Fruit fly (Drosophila melanogaster) whole organism, embryonic: ENCODE data around the gene Tdg.
A peak's percentile ranks its signal among the peaks of the same experiment; 100 is the strongest.

ENCODE experiments used
- Abd-B ChIP-seq: fragments of 200-800 bp; sonication (Bioruptor generic); optimal IDR thresholded peaks from 2 replicates; lab custom pipeline; 2018; ENCODE audit warnings: missing biosample characterization, mild to moderate bottlenecking, missing genetic modification characterization, moderate library complexity
- Adf1 ChIP-seq: fragments of 200-800 bp; sonication (Bioruptor generic); IDR thresholded peaks from 2 replicates; pipeline ENCODE4 v1.3.6; 2022; ENCODE audit warnings: missing biosample characterization, missing genetic modification characterization
- Aef1 ChIP-seq: fragments of 200-800 bp; sonication (Bioruptor generic); IDR thresholded peaks from 3 replicates; pipeline ENCODE4 v1.3.6; 2022; ENCODE audit warnings: missing biosample characterization, missing genetic modification characterization
- Bdp1 ChIP-seq: fragments of 200-800 bp; sonication (Bioruptor generic); optimal IDR thresholded peaks from 3 replicates; lab custom pipeline; 2016; ENCODE audit warnings: missing biosample characterization, missing genetic modification characterization
- CG10274 ChIP-seq: fragments of 200-800 bp; sonication (Bioruptor generic); optimal IDR thresholded peaks from 3 replicates; lab custom pipeline; 2017; ENCODE audit warnings: missing biosample characterization, mild to moderate bottlenecking, missing genetic modification characterization
- CG10321 ChIP-seq: fragments of 200-800 bp; sonication (Bioruptor generic); IDR thresholded peaks from 2 replicates; pipeline ENCODE4 v1.3.6; 2022; ENCODE audit warnings: missing biosample characterization, missing genetic modification characterization
- CG11504 ChIP-seq: fragments of 200-800 bp; sonication (Bioruptor generic); optimal IDR thresholded peaks from 3 replicates; lab custom pipeline; 2019; ENCODE audit warnings: missing biosample characterization, mild to moderate bottlenecking, missing genetic modification characterization, moderate library complexity
- CG11695 ChIP-seq: fragments of 200-800 bp; sonication (Bioruptor generic); IDR thresholded peaks from 3 replicates; pipeline ENCODE4 v1.3.6; 2022; ENCODE audit warnings: missing biosample characterization, missing genetic modification characterization
- CG12155 ChIP-seq: fragments of 200-800 bp; sonication (Bioruptor generic); optimal IDR thresholded peaks from 3 replicates; lab custom pipeline; 2016; ENCODE audit warnings: missing biosample characterization, missing genetic modification characterization
- CG12769 ChIP-seq: fragments of 200-800 bp; sonication (Bioruptor generic); optimal IDR thresholded peaks from 2 replicates; lab custom pipeline; 2019; ENCODE audit warnings: missing biosample characterization, mild to moderate bottlenecking, missing genetic modification characterization, moderate library complexity
- CG14965 ChIP-seq: fragments of 200-800 bp; sonication (Bioruptor generic); optimal IDR thresholded peaks from 2 replicates; lab custom pipeline; 2016; ENCODE audit warnings: missing biosample characterization, missing genetic modification characterization, borderline replicate concordance
- CG1529 ChIP-seq: fragments of 200-800 bp; sonication (Bioruptor generic); optimal IDR thresholded peaks from 3 replicates; lab custom pipeline; 2018; ENCODE audit warnings: missing biosample characterization, missing genetic modification characterization
- CG15696 ChIP-seq: fragments of 200-800 bp; sonication (Bioruptor generic); optimal IDR thresholded peaks from 2 replicates; lab custom pipeline; 2019; ENCODE audit warnings: missing biosample characterization, mild to moderate bottlenecking, missing genetic modification characterization, moderate library complexity
- CG16813 ChIP-seq: fragments of 200-800 bp; sonication (Bioruptor generic); IDR thresholded peaks from 3 replicates; pipeline ENCODE4 v1.3.6; 2022; ENCODE audit warnings: missing biosample characterization, missing genetic modification characterization; ENCODE audit not compliant: partially characterized antibody
- CG17359 ChIP-seq: fragments of 200-800 bp; sonication (Bioruptor generic); optimal IDR thresholded peaks from 3 replicates; lab custom pipeline; 2018; ENCODE audit warnings: missing biosample characterization, mild to moderate bottlenecking, missing genetic modification characterization, moderate library complexity
- CG32532 ChIP-seq: fragments of 200-800 bp; sonication (Bioruptor generic); IDR thresholded peaks from 2 replicates; pipeline ENCODE4 v1.3.6; 2022; ENCODE audit warnings: missing biosample characterization, missing genetic modification characterization
- CG33557 ChIP-seq: fragments of 200-800 bp; sonication (Bioruptor generic); optimal IDR thresholded peaks from 2 replicates; lab custom pipeline; 2019; ENCODE audit warnings: missing biosample characterization, mild to moderate bottlenecking, missing genetic modification characterization, moderate library complexity
- CG3726 ChIP-seq: fragments of 200-800 bp; sonication (Bioruptor generic); IDR thresholded peaks from 3 replicates; pipeline ENCODE4, ENCODE4 v1.3.6; 2022; ENCODE audit warnings: missing biosample characterization, missing genetic modification characterization
- CG42726 ChIP-seq: fragments of 200-800 bp; sonication (Bioruptor generic); IDR thresholded peaks from 2 replicates; pipeline ENCODE4 v1.3.6; 2022; ENCODE audit warnings: missing biosample characterization, missing genetic modification characterization; ENCODE audit not compliant: partially characterized antibody
- CG7357 ChIP-seq: fragments of 200-800 bp; sonication (Bioruptor generic); IDR thresholded peaks from 3 replicates; pipeline ENCODE4 v1.3.6; 2022; ENCODE audit warnings: missing biosample characterization, missing genetic modification characterization
- CG7963 ChIP-seq: fragments of 200-800 bp; sonication (Bioruptor generic); IDR thresholded peaks from 3 replicates; pipeline ENCODE4 v1.3.6; 2022; ENCODE audit warnings: missing biosample characterization, missing genetic modification characterization; ENCODE audit not compliant: partially characterized antibody
- CG8388 ChIP-seq: fragments of 200-800 bp; sonication (Bioruptor generic); optimal IDR thresholded peaks from 2 replicates; lab custom pipeline; 2019; ENCODE audit warnings: missing biosample characterization, mild to moderate bottlenecking, missing genetic modification characterization, moderate library complexity
- CG8944 ChIP-seq: fragments of 200-800 bp; sonication (Bioruptor generic); optimal IDR thresholded peaks from 3 replicates; lab custom pipeline; 2016; ENCODE audit warnings: missing biosample characterization, missing genetic modification characterization
- Dbx ChIP-seq: fragments of 200-800 bp; sonication (Bioruptor generic); IDR thresholded peaks from 3 replicates; pipeline ENCODE4 v1.3.6; 2022; ENCODE audit warnings: missing biosample characterization, missing genetic modification characterization
- Deaf1 ChIP-seq: fragments of 200-800 bp; optimal IDR thresholded peaks from 3 replicates; lab custom pipeline; 2019; ENCODE audit warnings: missing biosample characterization, mild to moderate bottlenecking, missing genetic modification characterization, moderate library complexity
- Dfd ChIP-seq, 2 experiments: fragments of >200 bp; optimal IDR thresholded peaks; 2 replicates each; lab custom pipeline; 2017; ENCODE audit warnings: missing biosample characterization in 2 of 2, missing genetic modification characterization in 2 of 2
- Dref ChIP-seq: fragments of 200-800 bp; sonication (Bioruptor generic); IDR thresholded peaks from 2 replicates; pipeline ENCODE4 v1.3.6; 2022; ENCODE audit warnings: missing biosample characterization, missing genetic modification characterization
- Elba2 ChIP-seq: fragments of 200-800 bp; sonication (Bioruptor generic); optimal IDR thresholded peaks from 3 replicates; lab custom pipeline; 2016; ENCODE audit warnings: missing biosample characterization, missing genetic modification characterization
- Fer3 ChIP-seq: fragments of 200-800 bp; sonication (Bioruptor generic); optimal IDR thresholded peaks from 2 replicates; lab custom pipeline; 2018; ENCODE audit warnings: missing biosample characterization, mild to moderate bottlenecking, missing genetic modification characterization, moderate library complexity
- Hand ChIP-seq: fragments of 200-800 bp; sonication (Bioruptor generic); optimal IDR thresholded peaks from 2 replicates; lab custom pipeline; 2017; ENCODE audit warnings: mild to moderate bottlenecking, missing biosample characterization, missing genetic modification reagents, missing genetic modification characterization
- Jarid2 ChIP-seq: fragments of 200-800 bp; sonication (Bioruptor generic); optimal IDR thresholded peaks from 3 replicates; lab custom pipeline; 2017; ENCODE audit warnings: mild to moderate bottlenecking, missing biosample characterization, missing genetic modification reagents, missing genetic modification characterization
- Kr ChIP-seq: fragments of 200-800 bp; sonication (Bioruptor generic); optimal IDR thresholded peaks from 2 replicates; lab custom pipeline; 2017; ENCODE audit warnings: missing biosample characterization, mild to moderate bottlenecking, missing genetic modification characterization
- NC2β ChIP-seq: fragments of 200-800 bp; sonication (Bioruptor generic); optimal IDR thresholded peaks from 2 replicates; lab custom pipeline; 2016; ENCODE audit warnings: missing biosample characterization, missing genetic modification characterization
- Opbp ChIP-seq: fragments of 200-800 bp; sonication (Bioruptor generic); IDR thresholded peaks from 3 replicates; pipeline ENCODE4 v1.3.6; 2022; ENCODE audit warnings: missing biosample characterization, missing genetic modification characterization; ENCODE audit not compliant: partially characterized antibody
- Six4 ChIP-seq: fragments of 200-800 bp; sonication (Bioruptor generic); optimal IDR thresholded peaks from 2 replicates; lab custom pipeline; 2016; ENCODE audit warnings: missing biosample characterization, missing genetic modification characterization
- Vsx1 ChIP-seq: fragments of 200-800 bp; sonication (Bioruptor generic); optimal IDR thresholded peaks from 2 replicates; lab custom pipeline; 2017; ENCODE audit warnings: missing biosample characterization, mild to moderate bottlenecking, missing genetic modification characterization, missing genetic modification reagents
- abd-A ChIP-seq: fragments of 200-800 bp; sonication (Bioruptor generic); optimal IDR thresholded peaks from 3 replicates; lab custom pipeline; 2019; ENCODE audit warnings: missing biosample characterization, mild to moderate bottlenecking, missing genetic modification characterization, moderate library complexity
- ase ChIP-seq: fragments of 200-800 bp; sonication (Bioruptor generic); IDR thresholded peaks from 3 replicates; pipeline ENCODE4 v1.3.6; 2022; ENCODE audit warnings: missing biosample characterization, missing genetic modification characterization
- chinmo ChIP-seq: fragments of 200-800 bp; sonication (Bioruptor generic); IDR thresholded peaks from 4 replicates; pipeline ENCODE4 v1.3.6; 2022; ENCODE audit warnings: missing biosample characterization, missing genetic modification characterization; ENCODE audit not compliant: partially characterized antibody
- croc ChIP-seq: fragments of 200-800 bp; sonication (Bioruptor generic); conservative IDR thresholded peaks from 3 replicates; pipeline ENCODE4 v1.3.6; 2022; ENCODE audit warnings: missing biosample characterization, missing genetic modification characterization
- en ChIP-seq: fragments of 200-800 bp; sonication (Bioruptor generic); optimal IDR thresholded peaks from 2 replicates; lab custom pipeline; 2016; ENCODE audit warnings: missing biosample characterization, missing genetic modification characterization
- ewg ChIP-seq: fragments of 200-800 bp; sonication (Bioruptor generic); optimal IDR thresholded peaks from 3 replicates; lab custom pipeline; 2017; ENCODE audit warnings: mild to moderate bottlenecking, missing biosample characterization, missing genetic modification reagents, missing genetic modification characterization
- lmd ChIP-seq: fragments of 200-800 bp; sonication (Bioruptor generic); IDR thresholded peaks from 2 replicates; pipeline ENCODE4 v1.3.6; 2022; ENCODE audit warnings: missing biosample characterization, missing genetic modification characterization
- nom ChIP-seq: fragments of 200-800 bp; sonication (Bioruptor generic); optimal IDR thresholded peaks from 2 replicates; lab custom pipeline; 2017; ENCODE audit warnings: missing biosample characterization, missing genetic modification characterization, mild to moderate bottlenecking, moderate library complexity, missing genetic modification reagents
- odd ChIP-seq: fragments of 200-800 bp; sonication (Bioruptor generic); optimal IDR thresholded peaks from 2 replicates; lab custom pipeline; 2017; ENCODE audit warnings: missing biosample characterization, mild to moderate bottlenecking, missing genetic modification characterization
- pros ChIP-seq: fragments of 200-800 bp; sonication (Bioruptor generic); optimal IDR thresholded peaks from 3 replicates; lab custom pipeline; 2019; ENCODE audit warnings: missing biosample characterization, mild to moderate bottlenecking, missing genetic modification characterization, moderate library complexity
- sd ChIP-seq: fragments of 200-800 bp; sonication (Bioruptor generic); optimal IDR thresholded peaks from 3 replicates; lab custom pipeline; 2018; ENCODE audit warnings: missing biosample characterization, mild to moderate bottlenecking, missing genetic modification characterization, moderate library complexity
- stc ChIP-seq: fragments of 200-800 bp; sonication (Bioruptor generic); IDR thresholded peaks from 2 replicates; pipeline ENCODE4 v1.3.6; 2022; ENCODE audit warnings: missing biosample characterization, missing genetic modification characterization
- vvl ChIP-seq: fragments of 200-800 bp; sonication (Bioruptor generic); IDR thresholded peaks from 2 replicates; pipeline ENCODE4 v1.3.6; 2022; ENCODE audit warnings: missing biosample characterization, missing genetic modification characterization

The Tdg gene

DNA sequence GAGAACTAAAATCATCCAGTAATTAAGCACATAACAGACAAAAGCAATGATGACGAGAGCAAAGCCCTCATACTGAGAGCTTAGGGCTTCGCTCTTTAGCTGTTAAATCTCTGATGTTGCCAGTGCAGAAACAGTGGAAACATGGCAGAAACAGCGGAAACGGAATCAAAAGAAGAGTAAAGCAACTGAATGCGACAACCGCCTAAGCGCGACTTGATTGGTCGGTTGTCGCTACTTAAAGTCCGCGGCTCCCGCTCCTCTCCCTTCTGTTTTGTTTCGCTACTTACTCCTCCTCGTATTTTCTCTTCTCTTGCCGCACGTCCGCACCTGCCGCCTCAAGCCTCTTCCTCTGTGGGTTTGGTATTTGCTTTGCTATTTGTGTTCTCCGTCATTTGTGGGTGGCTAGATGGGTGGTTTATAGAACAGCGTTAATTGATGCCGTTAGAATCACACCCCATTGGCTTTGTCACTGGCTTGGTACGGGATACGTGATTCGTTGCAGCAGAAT is 52.5 kb downstream of the Tdg start (continued):
- no peak for TF ChIP-seq Fer3
- no peak for TF ChIP-seq CG16813 (GFP tag; lab: Robert Waterston, UW)
- TF ChIP-seq CG10321 (GFP tag; lab: Robert Waterston, UW) = 0 out of 2 replicates have a peak, but pooled peaks have one; percentile 12
- no peak for TF ChIP-seq Kr (GFP tag; lab: Kevin White, UChicago)
- peak; percentile 29 for TF ChIP-seq Jarid2 (GFP tag; lab: Kevin White, UChicago)
- TF ChIP-seq CG10274 = peak; percentile 51
- no peak for TF ChIP-seq Aef1 (GFP tag; lab: Robert Waterston, UW)
- TF ChIP-seq odd (GFP tag; lab: Kevin White, UChicago) = no peak
- no peak for TF ChIP-seq Vsx1
- TF ChIP-seq CG8388 (GFP tag; lab: Kevin White, UChicago) = no peak
- TF ChIP-seq CG3726 (GFP tag; lab: Robert Waterston, UW) = no peak
- TF ChIP-seq abd-A (tag; lab: Kevin White, UChicago) = peak; percentile 76
- no peak for TF ChIP-seq CG14965 (GFP tag; lab: Kevin White, UChicago)
- TF ChIP-seq ase (GFP tag; lab: Robert Waterston, UW) = no peak
- peak; percentile 50; the same call in 1 of the 3 replicates for TF ChIP-seq CG7357
- TF ChIP-seq CG8944 = no peak
- peak; percentile 18 for TF ChIP-seq sd (tag; lab: Kevin White, UChicago)
- TF ChIP-seq en (GFP tag; lab: Kevin White, UChicago) = no peak
- no peak for TF ChIP-seq CG42726 (GFP tag; lab: Robert Waterston, UW)
- peak; percentile 12 for TF ChIP-seq CG11504
- TF ChIP-seq Hand (GFP tag; lab: Kevin White, UChicago) = no peak
- TF ChIP-seq Adf1 (GFP tag; lab: Robert Waterston, UW) = peak; percentile 38; the same call in 1 of the 2 replicates
- 0 out of 2 replicates have a peak, but pooled peaks have one; percentile 37 for TF ChIP-seq CG32532
- TF ChIP-seq CG33557 = no peak
- no peak for TF ChIP-seq Elba2 (GFP tag; lab: Kevin White, UChicago)

DNA sequence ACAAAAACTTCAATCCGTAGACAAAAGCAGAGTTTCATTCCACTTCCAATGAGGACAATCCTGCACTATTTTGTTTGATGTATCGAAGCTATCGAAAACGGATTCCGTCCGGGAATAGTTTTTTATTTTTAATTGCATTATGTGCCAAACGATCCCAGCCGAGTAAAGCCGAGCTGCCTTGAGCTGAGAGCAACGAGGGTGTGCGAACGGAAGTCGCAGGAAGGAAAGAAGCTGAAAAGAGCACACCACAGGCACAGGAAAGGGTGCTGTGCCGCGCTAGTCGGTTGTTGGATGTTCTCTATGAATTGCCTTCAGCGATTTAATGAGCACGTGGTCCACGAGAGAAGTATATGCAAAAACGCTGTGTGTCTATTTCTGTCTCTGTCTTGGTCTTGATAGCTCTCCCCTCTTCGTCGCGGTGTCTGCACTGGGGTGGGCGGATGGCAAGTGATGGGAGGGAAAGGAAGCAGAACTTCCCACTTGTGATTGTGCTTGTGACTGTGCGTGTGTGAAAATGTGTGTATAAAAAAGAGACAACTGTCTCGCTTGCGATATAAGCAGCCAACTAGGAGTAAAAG is 55.1 kb downstream of the Tdg start:
- peak; percentile 85 for TF ChIP-seq Deaf1 (tag; lab: Kevin White, UChicago)
- TF ChIP-seq CG12155 (GFP tag; lab: Kevin White, UChicago) = no peak
- no peak for TF ChIP-seq CG15696
- TF ChIP-seq lmd (GFP tag; lab: Robert Waterston, UW) = no peak
- TF ChIP-seq CG17359 = no peak
- 0 out of 2 replicates have a peak, but pooled peaks have one; percentile 16 for TF ChIP-seq vvl (GFP tag; lab: Robert Waterston, UW)
- peak; percentile 98 for TF ChIP-seq pros (GFP tag; lab: Kevin White, UChicago)
- TF ChIP-seq CG1529 (GFP tag; lab: Kevin White, UChicago) = no peak
- TF ChIP-seq stc (GFP tag; lab: Robert Waterston, UW) = peak; percentile 8; the same call in 1 of the 2 replicates
- no peak for TF ChIP-seq CG7963
- no peak for TF ChIP-seq Dref (GFP tag; lab: Robert Waterston, UW)
- TF ChIP-seq Six4 (GFP tag; lab: Kevin White, UChicago) = no peak
- TF ChIP-seq croc (GFP tag; lab: Robert Waterston, UW) = no peak
- 0 out of 4 replicates have a peak, but pooled peaks have one; percentile 51 for TF ChIP-seq chinmo
- TF ChIP-seq NC2β (GFP tag; lab: Kevin White, UChicago) = no peak
- TF ChIP-seq nom (GFP tag; lab: Kevin White, UChicago) = peak; percentile 28
- TF ChIP-seq ewg (GFP tag; lab: Kevin White, UChicago) = peak; percentile 23
- TF ChIP-seq Dfd (GFP tag; optimal IDR thresholded peaks at IDR 0.05; lab: Kevin White, UChicago) = no peak
- TF ChIP-seq CG11695 = 0 out of 3 replicates have a peak, but pooled peaks have one; percentile 16
- no peak for TF ChIP-seq Abd-B (GFP tag; lab: Kevin White, UChicago)
- TF ChIP-seq Opbp = no peak
- 0 out of 3 replicates have a peak, but pooled peaks have one; percentile 38 for TF ChIP-seq Dbx (GFP tag; lab: Robert Waterston, UW)
- no peak for TF ChIP-seq Bdp1 (GFP tag; lab: Kevin White, UChicago)
- TF ChIP-seq CG12769 = peak; percentile 1
